Worm (Caenorhabditis elegans) whole organism, early embryonic: ENCODE data around the gene sma-5.
"Not testable (repeated sequence)": the region's sequence is repeated elsewhere in the genome, so short reads cannot be mapped to it uniquely, and the experiment has no call there.

Experiments
- B0310.2 ChIP-seq: sonication (generic microtip); optimal IDR thresholded peaks from 2 replicates; lab custom pipeline; 2016; ENCODE audit warnings: mild to moderate bottlenecking, missing genetic modification characterization, missing compliant biosample characterization
- F13C5.2 ChIP-seq: sonication (generic microtip); optimal IDR thresholded peaks from 2 replicates; lab custom pipeline; 2017; ENCODE audit warnings: mild to moderate bottlenecking, missing genetic modification characterization, inconsistent platforms, missing compliant biosample characterization
- aly-1 ChIP-seq: sonication (generic microtip); optimal IDR thresholded peaks from 2 replicates; lab custom pipeline; 2016; ENCODE audit warnings: missing genetic modification characterization, missing compliant biosample characterization
- ama-1 ChIP-seq: fragments of 150-350 bp; optimal IDR thresholded peaks from 2 replicates; lab custom pipeline; 2014
- ceh-13 ChIP-seq: fragments of 200-800 bp; sonication (Bioruptor generic); optimal IDR thresholded peaks from 2 replicates; lab custom pipeline; 2018; ENCODE audit warnings: mild to moderate bottlenecking, missing genetic modification characterization, missing compliant biosample characterization
- ceh-36 ChIP-seq: sonication (generic microtip); optimal IDR thresholded peaks from 2 replicates; lab custom pipeline; 2016; ENCODE audit warnings: missing genetic modification characterization, inconsistent platforms, missing compliant biosample characterization
- ets-7 ChIP-seq: sonication (generic microtip); optimal IDR thresholded peaks from 2 replicates; lab custom pipeline; 2016; ENCODE audit warnings: missing genotype, missing genetic modification characterization, missing compliant biosample characterization
- flt-1 ChIP-seq: fragments of 200-800 bp; sonication (Bioruptor generic); IDR thresholded peaks from 2 replicates; pipeline ENCODE4 v1.3.6; 2022; ENCODE audit warnings: missing genetic modification characterization, missing compliant biosample characterization
- hmbx-1 ChIP-seq: sonication (generic microtip); optimal IDR thresholded peaks from 2 replicates; lab custom pipeline; 2016; ENCODE audit warnings: mild to moderate bottlenecking, missing genetic modification characterization, missing compliant biosample characterization
- hmg-4 ChIP-seq: fragments of 200-800 bp; sonication (Bioruptor generic); optimal IDR thresholded peaks from 2 replicates; lab custom pipeline; 2018; ENCODE audit warnings: mild to moderate bottlenecking, missing genetic modification characterization, missing compliant biosample characterization
- hnd-1 ChIP-seq: sonication (generic microtip); optimal IDR thresholded peaks from 2 replicates; lab custom pipeline; 2016; ENCODE audit warnings: missing genetic modification characterization, missing compliant biosample characterization
- pes-1 ChIP-seq: fragments of 200-800 bp; sonication (Bioruptor generic); IDR thresholded peaks from 2 replicates; pipeline ENCODE4 v1.3.6; 2022; ENCODE audit warnings: missing genetic modification reagents, missing genetic modification characterization, missing compliant biosample characterization
- scrt-1 ChIP-seq: fragments of 200-800 bp; sonication (Bioruptor generic); IDR thresholded peaks from 2 replicates; pipeline ENCODE4 v1.3.6; 2022; ENCODE audit warnings: missing genetic modification characterization, missing compliant biosample characterization
- sea-1 ChIP-seq: fragments of 200-800 bp; sonication (Bioruptor generic); conservative IDR thresholded peaks from 2 replicates; pipeline ENCODE4 v1.3.6; 2022; ENCODE audit warnings: missing genetic modification characterization, missing compliant biosample characterization
- tbx-11 ChIP-seq: fragments of 200-800 bp; sonication (Bioruptor generic); IDR thresholded peaks from 2 replicates; pipeline ENCODE4 v1.3.6; 2022; ENCODE audit warnings: missing genetic modification characterization, missing compliant biosample characterization
- tbx-37 ChIP-seq: fragments of 200-800 bp; sonication (Bioruptor generic); conservative IDR thresholded peaks from 2 replicates; pipeline ENCODE4 v1.3.6; 2022; ENCODE audit warnings: missing genetic modification reagents, missing genetic modification characterization, missing compliant biosample characterization
- tra-4 ChIP-seq: sonication (generic microtip); optimal IDR thresholded peaks from 2 replicates; lab custom pipeline; 2017; ENCODE audit warnings: missing genetic modification characterization, missing compliant biosample characterization

Gene sma-5

ce11 chrX:11965163-11965562 is 40.2 kb downstream of the sma-5 start:
- TF ChIP-seq hnd-1 (tag; lab: Kevin White, UChicago) (no peak), B0310.2 (no peak), hmg-4 (no peak)

DNA sequence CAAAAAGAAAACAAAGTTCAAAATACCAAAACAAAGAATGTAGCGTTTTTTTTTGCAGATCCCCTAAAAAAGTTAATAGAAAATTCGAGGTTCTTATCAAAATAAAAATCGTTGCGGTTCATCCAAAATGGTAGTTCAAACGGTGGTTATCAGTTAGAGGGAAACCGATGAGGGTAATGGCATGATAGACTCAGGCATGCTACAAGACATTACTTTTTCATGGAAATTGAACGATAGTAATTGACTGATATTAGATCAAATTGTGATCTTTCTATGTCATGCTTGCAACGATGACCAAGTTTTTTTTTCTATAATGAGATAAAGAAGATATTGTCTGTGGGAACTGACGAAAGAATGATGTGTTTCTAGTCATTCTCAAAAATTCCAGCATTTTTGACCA is 40.8 kb downstream of the sma-5 start:
- TF ChIP-seq F13C5.2 (tag; lab: Kevin White, UChicago): no peak
- TF ChIP-seq tra-4 (tag; lab: Kevin White, UChicago): no peak
- no peak for TF ChIP-seq ceh-36 (tag; lab: Kevin White, UChicago)
- TF ChIP-seq ama-1: no peak
- TF ChIP-seq B0310.2: no peak
- TF ChIP-seq tbx-11 (GFP tag; lab: Robert Waterston, UW): no peak
- TF ChIP-seq sea-1 (GFP tag; lab: Robert Waterston, UW): no peak
- TF ChIP-seq ets-7 (tag; lab: Kevin White, UChicago): no peak

DNA sequence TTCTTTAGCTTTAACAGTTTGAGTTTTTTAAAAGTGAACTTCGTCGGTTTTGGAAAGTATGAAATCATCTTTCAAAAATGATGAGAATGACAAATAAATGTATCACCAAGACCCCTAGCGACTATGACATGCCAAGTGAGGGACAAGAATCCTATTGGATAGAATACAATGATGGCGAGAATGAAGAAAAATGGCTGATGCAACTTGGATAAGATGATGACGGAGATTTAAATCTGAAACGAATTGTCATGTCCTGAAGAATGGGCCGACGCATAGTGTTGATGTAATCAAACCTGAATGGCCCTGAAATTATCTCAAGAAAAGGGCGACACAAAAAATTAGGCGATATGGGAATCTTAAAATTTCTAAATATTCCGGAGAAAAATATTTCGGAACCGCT is 41.7 kb downstream of the sma-5 start:
- TF ChIP-seq ceh-36 (tag; lab: Kevin White, UChicago) (no peak), tra-4 (tag; lab: Kevin White, UChicago) (no peak), flt-1 (GFP tag; lab: Robert Waterston, UW) (no peak), tbx-37 (GFP tag; lab: Robert Waterston, UW) (no peak)

DNA sequence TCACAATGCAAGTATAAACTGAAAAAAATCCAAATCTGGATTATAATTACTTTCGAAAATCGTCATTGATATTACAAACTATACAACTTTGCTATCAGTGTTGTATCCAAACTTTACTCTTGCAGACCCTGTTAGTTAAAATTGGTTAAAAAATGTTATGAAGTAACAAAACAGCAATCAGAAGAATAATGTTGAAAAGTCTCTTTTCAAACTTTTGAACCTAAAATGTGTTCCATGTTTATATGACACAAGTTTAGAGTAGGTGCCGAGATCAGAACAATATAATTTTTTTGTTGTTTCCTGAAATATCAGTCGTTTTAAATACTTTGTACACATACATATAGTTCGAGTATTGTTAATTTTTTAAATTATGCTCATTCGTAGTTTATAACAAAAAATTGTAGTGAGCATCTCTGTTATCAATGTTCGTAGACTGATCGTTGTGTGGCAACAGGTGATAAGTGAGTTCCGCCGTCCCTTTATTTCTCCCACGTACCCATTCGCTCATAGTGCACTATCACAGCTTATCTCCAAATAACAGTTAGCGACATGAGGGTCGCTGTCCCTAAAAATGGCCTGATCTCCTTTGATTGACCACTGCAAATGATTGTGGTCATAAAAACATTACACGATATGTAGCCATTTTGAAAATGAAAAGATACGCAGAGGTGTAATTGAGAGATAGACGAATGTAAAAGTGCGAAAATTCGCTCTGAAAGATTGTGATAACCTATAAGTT is 43.1 kb downstream of the sma-5 start:
- TF ChIP-seq ceh-36 (tag; lab: Kevin White, UChicago) (no peak), tra-4 (tag; lab: Kevin White, UChicago) (no peak), tbx-11 (GFP tag; lab: Robert Waterston, UW) (no peak), ceh-13 (GFP tag; lab: Kevin White, UChicago) (no peak), sea-1 (GFP tag; lab: Robert Waterston, UW) (no peak), hmbx-1 (no peak), hnd-1 (tag; lab: Kevin White, UChicago) (no peak), B0310.2 (no peak), F13C5.2 (tag; lab: Kevin White, UChicago) (no peak), ama-1 (no peak), aly-1 (tag; lab: Kevin White, UChicago) (no peak), scrt-1 (no peak), pes-1 (GFP tag; lab: Robert Waterston, UW) (no peak), hmg-4 (no peak), ets-7 (tag; lab: Kevin White, UChicago) (no peak), flt-1 (GFP tag; lab: Robert Waterston, UW) (no peak), tbx-37 (GFP tag; lab: Robert Waterston, UW) (no peak)

DNA sequence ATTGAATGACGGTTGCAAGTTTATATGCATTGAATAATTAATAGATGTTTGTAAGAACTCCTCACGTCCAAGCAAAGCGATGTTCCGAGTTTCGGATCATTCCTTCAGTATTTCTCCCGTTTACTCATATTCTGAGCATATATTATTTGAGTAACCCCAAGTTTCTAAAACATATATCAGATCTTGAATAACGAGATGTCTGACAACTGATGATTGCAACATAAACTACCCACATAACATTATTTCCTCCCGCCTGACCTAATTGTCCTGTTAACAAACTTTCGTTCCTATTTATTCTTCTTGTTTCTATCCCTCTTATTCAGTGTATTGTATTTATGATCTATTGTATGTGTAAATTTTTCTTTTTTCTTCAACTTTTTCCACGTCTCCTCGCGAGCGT is 44.2 kb downstream of the sma-5 start, which contains the start of gene C49F5.13:
TSS of gene C49F5.13 (plus strand) at position 301 of the 400 bp plus-strand sequence.
- TF ChIP-seq hnd-1 (tag; lab: Kevin White, UChicago); ets-7 (tag; lab: Kevin White, UChicago); scrt-1: not testable (repeated sequence)

DNA sequence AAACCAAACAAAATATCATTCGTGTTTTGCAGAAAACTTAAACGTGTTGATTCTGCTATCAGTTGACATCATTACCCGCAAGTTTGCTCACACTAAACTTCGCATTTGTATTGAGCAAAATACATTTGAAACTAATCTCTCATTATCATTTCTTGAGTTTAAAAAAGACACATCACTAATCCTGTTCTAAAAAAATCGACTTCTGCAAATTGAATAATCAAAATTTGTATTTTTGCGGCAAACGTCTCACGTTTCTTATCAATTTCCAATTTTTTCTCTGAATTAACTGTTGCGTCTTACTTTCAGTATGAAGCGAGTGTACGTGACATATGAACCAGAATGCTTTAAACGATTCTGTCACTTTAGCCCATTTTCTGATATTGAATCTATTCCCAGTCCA is 45.5 kb downstream of the sma-5 start, which contains the start of gene C49F5.8:
TSS of gene C49F5.8 (plus strand) at position 301 of the 400 bp plus-strand sequence.
- TF ChIP-seq ceh-13 (GFP tag; lab: Kevin White, UChicago): no peak
- no peak for TF ChIP-seq ceh-36 (tag; lab: Kevin White, UChicago)

ce11 chrX:11957246-11957645 is 48.1 kb downstream of the sma-5 start, which contains the start of gene T08D10.5:
Gene T08D10.5 (plus strand): TSS chrX:11957546.
- TF ChIP-seq ama-1 (no peak), tbx-37 (GFP tag; lab: Robert Waterston, UW) (no peak)

DNA sequence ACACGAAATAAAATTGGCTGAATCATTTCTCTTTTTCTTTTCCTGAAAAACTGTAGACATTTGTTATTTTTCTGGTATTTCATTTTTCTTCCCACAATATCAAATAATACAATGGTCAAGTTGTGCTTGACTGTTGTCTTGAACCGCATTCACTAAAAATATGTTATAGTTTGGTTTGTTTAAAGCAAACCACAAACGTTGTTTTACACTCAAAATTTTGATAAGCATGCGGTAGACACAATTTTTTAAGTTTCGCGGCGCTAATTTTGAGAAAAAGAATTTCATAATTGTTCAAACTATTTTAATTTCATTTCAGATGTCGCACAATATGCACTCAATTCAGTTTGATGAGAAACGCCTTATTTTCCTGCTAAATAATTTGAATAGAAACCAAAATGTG is 50.2 kb downstream of the sma-5 start, which contains the start of gene T08D10.3:
TSS of gene T08D10.3 (plus strand) at position 301 of the 400 bp plus-strand sequence.
- TF ChIP-seq hmg-4 (no peak), scrt-1 (no peak), B0310.2 (no peak), ceh-36 (tag; lab: Kevin White, UChicago) (no peak), ets-7 (tag; lab: Kevin White, UChicago) (no peak), pes-1 (GFP tag; lab: Robert Waterston, UW) (no peak), hnd-1 (tag; lab: Kevin White, UChicago) (no peak), F13C5.2 (tag; lab: Kevin White, UChicago) (no peak), tbx-11 (GFP tag; lab: Robert Waterston, UW) (no peak), flt-1 (GFP tag; lab: Robert Waterston, UW) (no peak), sea-1 (GFP tag; lab: Robert Waterston, UW) (no peak), tra-4 (tag; lab: Kevin White, UChicago) (no peak), ceh-13 (GFP tag; lab: Kevin White, UChicago) (no peak), hmbx-1 (no peak), ama-1 (no peak), tbx-37 (GFP tag; lab: Robert Waterston, UW) (no peak), aly-1 (tag; lab: Kevin White, UChicago) (no peak)
